Fruit fly (Drosophila melanogaster) ovary, adult (tissue): ENCODE measurements around the gene CG45060.

Experiments used
- CG17801 ChIP-seq: fragments of 200-800 bp; optimal IDR thresholded peaks from 2 replicates; lab custom pipeline; 2019; ENCODE audit warnings: missing biosample characterization, mild to moderate bottlenecking, missing genetic modification characterization, moderate library complexity; ENCODE audit not compliant: partially characterized antibody

CG45060 gene

dm6 chrX:9868510-9869248 is at the start of gene CG45060:
CG45060 (minus strand) TSS chrX:9868568.
- TF ChIP-seq CG17801 (GFP tag; lab: Kevin White, UChicago), result no peak

- TF ChIP-seq CG17801 (GFP tag; lab: Kevin White, UChicago), result no peak
Observed at dm6 chrX:9911751-9912150, 43.4 kb upstream of the CG45060 start.

dm6 chrX:9911026-9911425 is 42.7 kb upstream of the CG45060 start, which contains the start of gene CG1986:
CG1986 (minus strand) TSS chrX:9911126.
- no peak for TF ChIP-seq CG17801 (GFP tag; lab: Kevin White, UChicago)

- no peak for TF ChIP-seq CG17801 (GFP tag; lab: Kevin White, UChicago)
Observed at dm6 chrX:9909384-9909783, 41.0 kb upstream of the CG45060 start.

- no peak for TF ChIP-seq CG17801 (GFP tag; lab: Kevin White, UChicago)
Observed at dm6 chrX:9899535-9900179, 31.3 kb upstream of the CG45060 start, which contains the start of gene CG15249. CG15249 (minus strand) TSS chrX:9899585.

dm6 chrX:9897599-9897998 is 29.2 kb upstream of the CG45060 start:
- no peak for TF ChIP-seq CG17801 (GFP tag; lab: Kevin White, UChicago)

dm6 chrX:9892834-9893233 is 24.5 kb upstream of the CG45060 start:
- peak; percentile 20 for TF ChIP-seq CG17801 (GFP tag; lab: Kevin White, UChicago)

dm6 chrX:9889686-9890085 is 21.3 kb upstream of the CG45060 start:
- no peak for TF ChIP-seq CG17801 (GFP tag; lab: Kevin White, UChicago)

dm6 chrX:9885363-9885762 is 17.0 kb upstream of the CG45060 start:
- no peak for TF ChIP-seq CG17801 (GFP tag; lab: Kevin White, UChicago)

- TF ChIP-seq CG17801 (GFP tag; lab: Kevin White, UChicago), result no peak
Observed at dm6 chrX:9884221-9884620, 15.9 kb upstream of the CG45060 start, which contains the start of gene CG9691. CG9691 (plus strand) TSS chrX:9884442.

- TF ChIP-seq CG17801 (GFP tag; lab: Kevin White, UChicago), result no peak
Observed at dm6 chrX:9882900-9883299, 14.5 kb upstream of the CG45060 start.

- TF ChIP-seq CG17801 (GFP tag; lab: Kevin White, UChicago), result no peak
Observed at dm6 chrX:9881746-9882145, 13.4 kb upstream of the CG45060 start, which contains the start of gene CG9689. CG9689 (plus strand) TSS chrX:9881953.

dm6 chrX:9879570-9879969 is 11.2 kb upstream of the CG45060 start, which contains the start of gene CG9686:
CG9686 (plus strand) TSS chrX:9879870.
- no peak for TF ChIP-seq CG17801 (GFP tag; lab: Kevin White, UChicago)

- TF ChIP-seq CG17801 (GFP tag; lab: Kevin White, UChicago), result no peak
Observed at dm6 chrX:9878125-9878524, 9.8 kb upstream of the CG45060 start, which contains the start of gene CG1468. CG1468 (plus strand) TSS chrX:9878422.

dm6 chrX:9877240-9877639 is 8.9 kb upstream of the CG45060 start:
- no peak for TF ChIP-seq CG17801 (GFP tag; lab: Kevin White, UChicago)
